Worm (Caenorhabditis elegans) whole organism, mixed stage, embryonic: ENCODE measurements around the gene C10G8.2.

Source experiments
- nhr-12 ChIP-seq: fragments of 150-350 bp; optimal IDR thresholded peaks from 2 replicates; lab custom pipeline; 2014; ENCODE audit warnings: missing biosample characterization, missing genetic modification characterization
- pha-4 ChIP-seq: fragments of 150-350 bp; optimal IDR thresholded peaks from 2 replicates; lab custom pipeline; 2018; ENCODE audit warnings: missing biosample characterization, missing genetic modification reagents, missing genetic modification characterization
- unc-62 ChIP-seq: fragments of 150-350 bp; optimal IDR thresholded peaks from 2 replicates; lab custom pipeline; 2014; ENCODE audit warnings: missing biosample characterization, missing genetic modification reagents, missing genetic modification characterization

ce11 chrV:5272619-5273074 is 41.6 kb upstream of the C10G8.2 start:
- TF ChIP-seq pha-4 (tag; lab: Kevin White, UChicago) (no peak), unc-62 (peak; percentile 66), nhr-12 (tag; lab: Kevin White, UChicago) (no peak)
